Worm (Caenorhabditis elegans): Measurements from ENCODE around the gene nlp-58.

nlp-58 gene

ce11 chrV:9960376-9960775 lies 11.6 kb upstream of the nlp-58 start, which contains the start of gene T07C12.10:
Gene T07C12.10 (minus strand): TSS chrV:9960476.
- TF ChIP-seq ztf-6 (GFP tag; IDR thresholded peaks at IDR 0.05) (no peak), egl-44 (GFP tag; IDR thresholded peaks at IDR 0.05) (no peak), egl-18 (GFP tag; IDR thresholded peaks at IDR 0.05) (no peak), rpc-1 (optimal IDR thresholded peaks at IDR 0.05) (no peak), rpc-1 (tag; optimal IDR thresholded peaks at IDR 0.05) (no peak), sea-2 (GFP tag; IDR thresholded peaks at IDR 0.05) (no peak), pbrm-1 (GFP tag; IDR thresholded peaks at IDR 0.05) (no peak), aptf-3 (GFP tag; IDR thresholded peaks at IDR 0.05) (no peak), ama-1 (optimal IDR thresholded peaks at IDR 0.05) (no peak), ama-1 (GFP tag; optimal IDR thresholded peaks at IDR 0.05) (no peak), snpc-1.3 (tag; optimal IDR thresholded peaks at IDR 0.05; ENCODE audit: insufficient read depth) (no peak), F57A8.1 (GFP tag; optimal IDR thresholded peaks at IDR 0.05) (no peak), ets-4 (GFP tag; optimal IDR thresholded peaks at IDR 0.05) (no peak), efl-1 (GFP tag; optimal IDR thresholded peaks at IDR 0.05) (no peak), cebp-1 (GFP tag; IDR thresholded peaks at IDR 0.05) (no peak), cebp-1 (tag; optimal IDR thresholded peaks at IDR 0.05) (no peak), tbp1 (GFP tag; optimal IDR thresholded peaks at IDR 0.05) (no peak), mcd-1 (GFP tag; IDR thresholded peaks at IDR 0.05) (no peak), nhr-80 (tag; optimal IDR thresholded peaks at IDR 0.05) (no peak), repo-1 (tag; optimal IDR thresholded peaks at IDR 0.05) (no peak), ztf-28 (GFP tag; IDR thresholded peaks at IDR 0.05) (no peak)

ce11 chrV:9958654-9959053 lies 9.9 kb upstream of the nlp-58 start:
- TF ChIP-seq Y79H2A.3 (GFP tag; conservative IDR thresholded peaks at IDR 0.05) (no peak), mcd-1 (GFP tag; IDR thresholded peaks at IDR 0.05) (no peak), ceh-91 (GFP tag; IDR thresholded peaks at IDR 0.05) (no peak), lsl-1 (GFP tag; optimal IDR thresholded peaks at IDR 0.05) (no peak), unc-62 (GFP tag; optimal IDR thresholded peaks at IDR 0.05) (no peak), F39B2.1 (GFP tag; IDR thresholded peaks at IDR 0.05) (no peak), D2030.7 (GFP tag; IDR thresholded peaks at IDR 0.05) (no peak), sdz-38 (tag; optimal IDR thresholded peaks at IDR 0.05) (no peak), Y53F4B.3 (GFP tag; IDR thresholded peaks at IDR 0.05) (no peak), ceh-27 (GFP tag; optimal IDR thresholded peaks at IDR 0.05) (no peak), F10E7.11 (tag; optimal IDR thresholded peaks at IDR 0.05) (no peak), lin-35 (GFP tag; optimal IDR thresholded peaks at IDR 0.05) (no peak), T26A5.8 (tag; optimal IDR thresholded peaks at IDR 0.05) (no peak), madf-8 (GFP tag; conservative IDR thresholded peaks at IDR 0.05) (no peak)

- TF ChIP-seq athp-1 (tag; optimal IDR thresholded peaks at IDR 0.05) (no peak), ztf-26 (tag; optimal IDR thresholded peaks at IDR 0.05) (no peak), lag-1 (GFP tag; IDR thresholded peaks at IDR 0.05) (no peak)
Observed at ce11 chrV:9958231-9958630, 9.5 kb upstream of the nlp-58 start, which contains the start of gene anmt-3. Gene anmt-3 (minus strand): TSS chrV:9958331.

ce11 chrV:9952396-9952795 lies 3.7 kb upstream of the nlp-58 start, which contains the start of gene mam-5:
Gene mam-5 (plus strand): TSS chrV:9952699.
- TF ChIP-seq chd-7 (tag; optimal IDR thresholded peaks at IDR 0.05) (no peak), cebp-1 (GFP tag; IDR thresholded peaks at IDR 0.05) (no peak), cebp-1 (tag; optimal IDR thresholded peaks at IDR 0.05) (no peak), tlf-1 (GFP tag; optimal IDR thresholded peaks at IDR 0.05) (no peak), F39B2.1 (GFP tag; IDR thresholded peaks at IDR 0.05) (no peak), bed-1 (GFP tag; IDR thresholded peaks at IDR 0.05) (no peak), ztf-6 (GFP tag; IDR thresholded peaks at IDR 0.05) (no peak), madf-10 (tag; optimal IDR thresholded peaks at IDR 0.05) (no peak)
